Worm (Caenorhabditis elegans) whole organism, L1 larva: ENCODE data around the gene sur-5.
A peak's percentile ranks its signal among the peaks of the same experiment; 100 is the strongest.

Source experiments
- C34B4.2 ChIP-seq: sonication (generic microtip); optimal IDR thresholded peaks from 2 replicates; lab custom pipeline; 2017; ENCODE audit warnings: mild to moderate bottlenecking, missing genetic modification characterization, missing compliant biosample characterization
- alr-1 ChIP-seq: fragments of 200-800 bp; sonication (Bioruptor generic); optimal IDR thresholded peaks from 2 replicates; lab custom pipeline; 2018; ENCODE audit warnings: borderline replicate concordance, mild to moderate bottlenecking, missing genetic modification characterization, missing compliant biosample characterization
- blmp-1 ChIP-seq: fragments of 150-350 bp; optimal IDR thresholded peaks from 2 replicates; lab custom pipeline; 2014; ENCODE audit warnings: missing biosample characterization, missing genetic modification characterization
- ceh-8 ChIP-seq: fragments of 200-800 bp; sonication (Bioruptor generic); optimal IDR thresholded peaks from 2 replicates; lab custom pipeline; 2018; ENCODE audit warnings: mild to moderate bottlenecking, missing genetic modification characterization, moderate library complexity, missing compliant biosample characterization
- ceh-82 ChIP-seq, 3 experiments: fragments of 150-350 bp in 1 of 3; sonication (generic microtip) in 2 of 3; optimal IDR thresholded peaks; 2 replicates each; lab custom pipeline; 2014 to 2017; ENCODE audit warnings: missing biosample characterization in 3 of 3, missing genetic modification characterization in 3 of 3
- dpl-1 ChIP-seq, 3 experiments: fragments of 150-350 bp in 2 of 3; sonication (generic microtip) in 1 of 3; optimal IDR thresholded peaks; 2 replicates each; lab custom pipeline; 2014 to 2017; ENCODE audit warnings: missing biosample characterization in 3 of 3, missing genetic modification characterization in 3 of 3, missing genetic modification reagents in 3 of 3
- dsc-1 ChIP-seq: sonication (generic microtip); optimal IDR thresholded peaks from 2 replicates; lab custom pipeline; 2016; ENCODE audit warnings: mild to moderate bottlenecking, missing genetic modification characterization, missing compliant biosample characterization
- egl-13 ChIP-seq: sonication (generic microtip); optimal IDR thresholded peaks from 2 replicates; lab custom pipeline; 2016; ENCODE audit warnings: missing genotype, missing genetic modification reagents, missing genetic modification characterization, missing compliant biosample characterization
- egl-27 ChIP-seq, 2 experiments: fragments of 150-350 bp in 1 of 2; sonication (generic microtip); optimal IDR thresholded peaks; 3 replicates each; lab custom pipeline; 2017 to 2018; ENCODE audit warnings: missing biosample characterization in 2 of 2, missing genetic modification characterization in 2 of 2, missing genetic modification reagents in 2 of 2
- elt-2 ChIP-seq: sonication (generic microtip); optimal IDR thresholded peaks from 2 replicates; lab custom pipeline; 2016; ENCODE audit warnings: missing genetic modification characterization, mild to moderate bottlenecking, inconsistent platforms, missing compliant biosample characterization, missing genetic modification reagents
- fkh-4 ChIP-seq: sonication (generic microtip); optimal IDR thresholded peaks from 2 replicates; lab custom pipeline; 2016; ENCODE audit warnings: missing compliant biosample characterization, missing genetic modification characterization, borderline replicate concordance
- fkh-8 ChIP-seq: sonication (generic microtip); optimal IDR thresholded peaks from 2 replicates; lab custom pipeline; 2016; ENCODE audit warnings: mild to moderate bottlenecking, missing genetic modification characterization, missing compliant biosample characterization
- grh-1 ChIP-seq: fragments of 200-800 bp; sonication (Bioruptor generic); IDR thresholded peaks from 2 replicates; pipeline ENCODE4 v1.3.6; 2022; ENCODE audit warnings: missing genetic modification reagents, missing genetic modification characterization, missing compliant biosample characterization
- irx-1 ChIP-seq: sonication (generic microtip); optimal IDR thresholded peaks from 2 replicates; lab custom pipeline; 2016; ENCODE audit warnings: missing genetic modification characterization, missing compliant biosample characterization
- isw-1 ChIP-seq: fragments of 200-800 bp; sonication (Bioruptor generic); IDR thresholded peaks from 2 replicates; pipeline ENCODE4 v1.3.6; 2022; ENCODE audit warnings: missing genetic modification characterization, missing compliant biosample characterization
- jun-1 ChIP-seq: fragments of 150-350 bp; optimal IDR thresholded peaks from 2 replicates; lab custom pipeline; 2014; ENCODE audit warnings: missing biosample characterization, missing genetic modification reagents, missing genetic modification characterization
- lin-14 ChIP-seq: fragments of 200-800 bp; sonication (Bioruptor generic); optimal IDR thresholded peaks from 2 replicates; lab custom pipeline; 2018; ENCODE audit warnings: mild to moderate bottlenecking, missing genetic modification characterization, moderate library complexity, missing compliant biosample characterization
- lin-35 ChIP-seq, 2 experiments: fragments of 150-350 bp; optimal IDR thresholded peaks; 2 replicates each; lab custom pipeline; 2014; ENCODE audit warnings: missing biosample characterization in 2 of 2, missing genetic modification characterization in 2 of 2, missing genetic modification reagents in 2 of 2
- lir-3 ChIP-seq: sonication (generic microtip); optimal IDR thresholded peaks from 2 replicates; lab custom pipeline; 2016; ENCODE audit warnings: mild to moderate bottlenecking, missing genetic modification characterization, moderate library complexity, missing compliant biosample characterization; ENCODE audit not compliant: poor library complexity
- lsy-2 ChIP-seq, 2 experiments: fragments of 150-350 bp; optimal IDR thresholded peaks; 2 replicates each; lab custom pipeline; 2014; ENCODE audit warnings: missing biosample characterization in 2 of 2, missing genetic modification characterization in 2 of 2
- mab-9 ChIP-seq: fragments of 200-800 bp; sonication (Bioruptor generic); IDR thresholded peaks from 2 replicates; pipeline ENCODE4 v1.3.6; 2022; ENCODE audit warnings: missing genetic modification reagents, missing genetic modification characterization, missing compliant biosample characterization
- mef-2 ChIP-seq: fragments of 150-350 bp; optimal IDR thresholded peaks from 2 replicates; lab custom pipeline; 2014; ENCODE audit warnings: missing biosample characterization, missing genetic modification characterization
- mep-1 ChIP-seq: fragments of 150-350 bp; optimal IDR thresholded peaks from 2 replicates; lab custom pipeline; 2014; ENCODE audit warnings: missing biosample characterization, missing genetic modification characterization
- nhr-12 ChIP-seq: sonication (generic microtip); optimal IDR thresholded peaks from 2 replicates; lab custom pipeline; 2017; ENCODE audit warnings: missing biosample characterization, missing genetic modification characterization
- nhr-19 ChIP-seq: fragments of 200-800 bp; sonication (Bioruptor generic); conservative IDR thresholded peaks from 2 replicates; pipeline ENCODE4 v1.3.6; 2022; ENCODE audit warnings: missing genetic modification characterization, missing compliant biosample characterization
- nhr-20 ChIP-seq: sonication (generic microtip); optimal IDR thresholded peaks from 2 replicates; lab custom pipeline; 2016; ENCODE audit warnings: mild to moderate bottlenecking, missing genetic modification characterization, missing compliant biosample characterization
- nhr-47 ChIP-seq: sonication (generic microtip); optimal IDR thresholded peaks from 2 replicates; lab custom pipeline; 2016; ENCODE audit warnings: mild to moderate bottlenecking, missing genetic modification characterization, moderate library complexity, missing compliant biosample characterization
- nhr-76 ChIP-seq: sonication (generic microtip); optimal IDR thresholded peaks from 2 replicates; lab custom pipeline; 2017; ENCODE audit warnings: missing biosample characterization, missing genetic modification characterization
- nhr-77 ChIP-seq: fragments of 150-350 bp; optimal IDR thresholded peaks from 2 replicates; lab custom pipeline; 2014; ENCODE audit warnings: missing biosample characterization, missing genetic modification characterization
- nhr-84 ChIP-seq: sonication (generic microtip); optimal IDR thresholded peaks from 2 replicates; lab custom pipeline; 2017; ENCODE audit warnings: missing biosample characterization, missing genetic modification characterization
- nhr-90 ChIP-seq: sonication (generic microtip); optimal IDR thresholded peaks from 2 replicates; lab custom pipeline; 2016; ENCODE audit warnings: mild to moderate bottlenecking, missing genetic modification characterization, missing compliant biosample characterization; ENCODE audit not compliant: poor library complexity
- pqm-1 ChIP-seq: sonication (generic microtip); optimal IDR thresholded peaks from 3 replicates; lab custom pipeline; 2017; ENCODE audit warnings: missing biosample characterization, missing genetic modification characterization
- rnt-1 ChIP-seq: sonication (generic microtip); optimal IDR thresholded peaks from 2 replicates; lab custom pipeline; 2016; ENCODE audit warnings: mild to moderate bottlenecking, missing genetic modification characterization, moderate library complexity, missing compliant biosample characterization
- sox-4 ChIP-seq: sonication (generic microtip); optimal IDR thresholded peaks from 2 replicates; lab custom pipeline; 2016; ENCODE audit warnings: missing genetic modification characterization, missing compliant biosample characterization
- swsn-7 ChIP-seq: sonication (generic microtip); optimal IDR thresholded peaks from 2 replicates; lab custom pipeline; 2016; ENCODE audit warnings: missing genetic modification characterization, missing compliant biosample characterization
- tlp-1 ChIP-seq: fragments of 150-350 bp; optimal IDR thresholded peaks from 2 replicates; lab custom pipeline; 2014; ENCODE audit warnings: missing biosample characterization, missing genetic modification characterization
- unc-130 ChIP-seq: fragments of 150-350 bp; optimal IDR thresholded peaks from 2 replicates; lab custom pipeline; 2017; ENCODE audit warnings: missing biosample characterization, missing genetic modification characterization, inconsistent platforms
- unc-98 ChIP-seq: fragments of 200-800 bp; sonication (Bioruptor generic); IDR thresholded peaks from 2 replicates; pipeline ENCODE4 v1.3.6; 2022; ENCODE audit warnings: missing genetic modification characterization, missing compliant biosample characterization
- ztf-11 ChIP-seq, 2 experiments: sonication (generic microtip); optimal IDR thresholded peaks; 2 replicates each; lab custom pipeline; 2016 to 2017; ENCODE audit warnings: missing genetic modification characterization in 2 of 2, missing biosample characterization in 1 of 2, missing compliant biosample characterization in 1 of 2
- ztf-4 ChIP-seq: fragments of 150-350 bp; optimal IDR thresholded peaks from 2 replicates; lab custom pipeline; 2014; ENCODE audit warnings: missing biosample characterization, missing genetic modification characterization

sur-5 gene

DNA sequence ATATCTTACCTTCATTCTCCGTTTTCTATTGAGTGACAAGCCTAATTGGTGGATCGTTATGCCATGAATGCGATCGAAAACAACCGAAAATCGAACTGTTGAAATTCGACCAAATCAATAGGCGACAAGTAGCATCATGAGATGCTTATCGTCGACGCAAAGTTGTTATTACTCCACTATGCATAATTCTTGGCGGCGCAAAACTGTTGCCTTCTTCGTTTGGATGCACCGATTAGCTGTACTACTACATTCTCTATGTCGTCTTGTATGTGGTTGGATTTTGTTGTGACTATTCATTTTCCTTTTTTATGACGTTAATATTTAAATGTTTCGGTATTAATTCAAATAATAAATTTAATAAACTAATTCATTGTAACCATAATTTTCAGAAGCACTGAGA lies 33.4 kb downstream of the sur-5 start, which contains the start of gene F46H5.11:
TSS of gene F46H5.11 (minus strand) at position 101 of the 400 bp plus-strand sequence.
- TF ChIP-seq ceh-82 (tag; optimal IDR thresholded peaks at IDR 0.05; lab: Kevin White, UChicago) (no peak), alr-1 (tag; lab: Kevin White, UChicago) (no peak), unc-130 (no peak), ztf-4 (tag; lab: Kevin White, UChicago) (no peak), nhr-12 (tag; lab: Kevin White, UChicago) (no peak), blmp-1 (tag; lab: Kevin White, UChicago) (no peak), tlp-1 (tag; lab: Kevin White, UChicago) (no peak)

DNA sequence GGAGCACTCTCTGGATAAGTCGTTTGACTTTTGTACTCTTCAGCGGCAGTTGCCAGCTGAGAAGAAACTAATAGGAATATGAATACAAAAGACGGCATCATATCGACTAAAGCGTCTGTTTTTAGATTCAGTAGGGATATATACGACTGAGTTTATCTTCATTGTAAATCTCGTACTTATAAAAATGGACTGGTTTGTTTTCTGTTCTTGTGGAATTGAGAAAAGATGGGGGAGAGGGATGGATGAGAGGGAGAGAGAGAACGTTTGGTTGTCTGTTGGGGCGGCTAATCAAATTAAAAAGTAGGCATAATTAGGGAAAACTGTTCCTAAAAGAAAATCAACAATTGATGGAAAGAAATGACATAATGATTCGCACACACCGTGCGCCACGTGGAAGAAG lies 36.0 kb downstream of the sur-5 start, which contains the start of gene grd-7:
TSS of gene grd-7 (minus strand) at position 101 of the 400 bp plus-strand sequence.
- TF ChIP-seq nhr-77 (tag; lab: Kevin White, UChicago) (no peak), blmp-1 (tag; lab: Kevin White, UChicago) (peak; percentile 22)

DNA sequence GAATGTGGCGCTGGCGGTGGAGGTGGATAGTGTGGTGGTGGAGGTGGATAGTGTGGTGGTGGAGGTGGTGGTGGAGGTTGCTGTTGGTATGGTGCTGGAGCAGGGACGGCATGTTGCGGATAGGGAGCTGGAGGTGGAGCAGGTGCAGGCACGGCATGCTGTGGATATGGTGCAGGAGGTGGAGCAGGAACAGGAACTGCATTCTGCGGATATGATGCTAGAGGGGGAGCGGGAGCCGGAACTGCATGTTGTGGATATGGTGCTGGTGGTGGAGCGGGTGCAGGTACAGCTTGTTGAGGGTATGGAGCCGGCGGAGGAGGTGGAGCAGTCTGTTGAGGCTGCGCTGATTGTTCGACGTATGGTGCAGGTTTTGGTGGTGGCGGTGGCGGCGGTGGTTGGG lies 36.4 kb downstream of the sur-5 start:
- no peak for TF ChIP-seq unc-130
- TF ChIP-seq nhr-84 (tag; lab: Kevin White, UChicago): no peak
- no peak for TF ChIP-seq fkh-4 (tag; lab: Kevin White, UChicago)
- no peak for TF ChIP-seq mab-9 (GFP tag; lab: Robert Waterston, UW)
- TF ChIP-seq pqm-1 (tag; lab: Kevin White, UChicago): no peak
- TF ChIP-seq nhr-90 (tag; lab: Kevin White, UChicago): no peak
- no peak for TF ChIP-seq isw-1 (GFP tag; lab: Robert Waterston, UW)
- no peak for TF ChIP-seq lin-35 (GFP tag; optimal IDR thresholded peaks at IDR 0.05; lab: Kevin White, UChicago)
- TF ChIP-seq nhr-19 (GFP tag; lab: Robert Waterston, UW): no peak
- no peak for TF ChIP-seq sox-4 (tag; lab: Kevin White, UChicago)
- no peak for TF ChIP-seq ceh-8 (GFP tag; lab: Kevin White, UChicago)

DNA sequence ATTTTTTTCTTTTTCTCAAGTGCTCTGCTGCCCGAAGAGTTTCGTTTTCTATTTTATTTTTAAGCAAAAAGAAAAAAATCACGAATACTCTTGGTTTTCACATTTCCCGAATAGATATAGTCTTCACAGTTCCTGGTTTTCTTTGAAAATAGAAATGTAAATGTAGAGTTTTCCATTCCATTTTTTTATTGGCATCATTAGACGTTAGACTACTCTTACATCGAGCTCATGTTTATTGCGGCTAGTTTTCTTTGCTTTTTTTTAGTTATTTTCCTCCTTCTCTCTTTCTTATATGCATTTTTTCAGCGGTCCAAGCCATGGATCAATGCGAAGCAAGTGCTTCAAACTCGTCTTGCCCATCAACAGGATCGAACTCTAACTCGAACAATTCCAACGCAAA lies 40.0 kb downstream of the sur-5 start, which contains the start of gene F46H5.2:
TSS of gene F46H5.2 (plus strand) at position 301 of the 400 bp plus-strand sequence.
- TF ChIP-seq nhr-76 (tag; lab: Kevin White, UChicago) (no peak), ceh-82 (tag; optimal IDR thresholded peaks at IDR 0.05; lab: Kevin White, UChicago) (no peak), jun-1 (tag; lab: Kevin White, UChicago) (no peak), unc-98 (GFP tag; lab: Robert Waterston, UW) (no peak)

DNA sequence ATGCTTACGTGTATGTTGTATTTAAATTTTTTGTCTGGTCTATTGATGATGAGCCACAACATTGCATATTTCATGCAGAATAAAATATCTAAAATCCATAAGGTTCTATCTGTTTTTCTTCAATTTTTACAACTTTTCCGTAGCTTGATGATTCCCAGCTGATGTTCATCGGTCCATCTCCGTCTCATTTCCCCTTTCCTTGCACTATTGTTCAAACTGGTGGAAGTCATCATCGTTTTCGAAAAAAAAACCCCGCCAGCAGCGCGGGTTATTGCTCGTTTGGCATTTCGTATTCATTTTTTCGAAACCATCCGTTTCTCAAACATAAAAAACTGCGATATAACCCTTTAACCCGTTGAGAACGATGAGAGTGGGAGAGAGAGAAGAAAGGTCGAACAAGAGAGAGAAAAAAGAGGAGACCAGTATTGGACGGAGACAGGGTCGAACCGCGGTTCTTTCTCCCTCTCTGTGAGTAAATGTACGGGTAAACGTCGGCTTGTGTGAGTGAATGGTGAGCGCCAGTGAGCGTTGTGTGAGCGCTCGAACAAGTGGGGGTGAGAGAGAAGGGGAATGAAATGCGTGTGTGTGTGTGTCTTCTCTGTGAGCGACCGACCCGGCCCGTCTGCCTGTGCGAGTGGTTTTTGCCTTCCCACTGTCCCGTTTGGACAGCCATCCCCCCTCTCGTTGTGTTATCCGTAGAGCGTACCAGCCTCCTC lies 40.6 kb downstream of the sur-5 start:
- TF ChIP-seq C34B4.2 (no peak), nhr-19 (GFP tag; lab: Robert Waterston, UW) (peak; percentile 77), lir-3 (tag; lab: Kevin White, UChicago) (peak; percentile 18), nhr-47 (peak; percentile 86), nhr-20 (tag; lab: Kevin White, UChicago) (peak; percentile 93), lsy-2 (tag; optimal IDR thresholded peaks at IDR 0.05; lab: Kevin White, UChicago) (peak; percentile 60 to 85), mep-1 (tag; lab: Kevin White, UChicago) (peak; percentile 82), pqm-1 (tag; lab: Kevin White, UChicago) (no peak), dpl-1 (GFP tag; optimal IDR thresholded peaks at IDR 0.05; lab: Kevin White, UChicago) (peak; percentile 25 to 47 (median 37)), egl-13 (tag; lab: Kevin White, UChicago) (peak; percentile 62), nhr-77 (tag; lab: Kevin White, UChicago) (peak; percentile 90), jun-1 (tag; lab: Kevin White, UChicago) (peak; percentile 74), irx-1 (tag; lab: Kevin White, UChicago) (peak; percentile 68), fkh-8 (tag; lab: Kevin White, UChicago) (peak; percentile 82), swsn-7 (tag; lab: Kevin White, UChicago) (peak; percentile 88), elt-2 (tag; lab: Kevin White, UChicago) (peak; percentile 38), mef-2 (tag; lab: Kevin White, UChicago) (peak; percentile 68), lin-14 (peak; percentile 97), blmp-1 (tag; lab: Kevin White, UChicago) (peak; percentile 48), unc-98 (GFP tag; lab: Robert Waterston, UW) (no peak), ztf-11 (tag; optimal IDR thresholded peaks at IDR 0.05; lab: Kevin White, UChicago) (peak in 1 of 2 experiments; percentile 59), rnt-1 (tag; lab: Kevin White, UChicago) (peak; percentile 69), nhr-76 (tag; lab: Kevin White, UChicago) (no peak), egl-27 (tag; optimal IDR thresholded peaks at IDR 0.05; lab: Kevin White, UChicago) (peak in 1 of 2 experiments; percentile 73), grh-1 (GFP tag; lab: Robert Waterston, UW) (peak; percentile 47), dsc-1 (tag; lab: Kevin White, UChicago) (peak; percentile 79)
